Fruit fly (Drosophila melanogaster) whole organism, wandering third instar larva: ENCODE results near the gene haf.
A peak's percentile ranks its signal among the peaks of the same experiment; 100 is the strongest.

Experiments used
- Abd-B ChIP-seq: fragments of >200 bp; optimal IDR thresholded peaks from 2 replicates; lab custom pipeline; 2017; ENCODE audit warnings: missing biosample characterization, missing genetic modification characterization
- CG32264 ChIP-seq: fragments of 200-800 bp; sonication (Bioruptor generic); optimal IDR thresholded peaks from 2 replicates; lab custom pipeline; 2016; ENCODE audit warnings: missing biosample characterization, missing genetic modification characterization
- CG9705 ChIP-seq: fragments of 200-800 bp; sonication (Bioruptor generic); optimal IDR thresholded peaks from 2 replicates; lab custom pipeline; 2018; ENCODE audit warnings: missing biosample characterization, mild to moderate bottlenecking, missing genetic modification characterization
- CrebA ChIP-seq: fragments of 200-800 bp; sonication (Bioruptor generic); optimal IDR thresholded peaks from 2 replicates; lab custom pipeline; 2016; ENCODE audit warnings: missing biosample characterization, mild to moderate bottlenecking, missing genetic modification characterization, borderline replicate concordance
- Dfd ChIP-seq: fragments of >200 bp; optimal IDR thresholded peaks from 2 replicates; lab custom pipeline; 2017; ENCODE audit warnings: missing biosample characterization, missing genetic modification characterization
- GATAd ChIP-seq: sonication (Bioruptor generic); optimal IDR thresholded peaks from 2 replicates; lab custom pipeline; 2016; ENCODE audit warnings: missing biosample characterization, missing genetic modification characterization
- HLH106 ChIP-seq: fragments of 200-800 bp; optimal IDR thresholded peaks from 3 replicates; lab custom pipeline; 2019; ENCODE audit warnings: missing biosample characterization, mild to moderate bottlenecking, missing genetic modification characterization, moderate library complexity
- Hnf4 ChIP-seq: fragments of 200-800 bp; sonication (Bioruptor generic); optimal IDR thresholded peaks from 2 replicates; lab custom pipeline; 2016; ENCODE audit warnings: missing biosample characterization, mild to moderate bottlenecking, missing genetic modification characterization
- Hr78 ChIP-seq: fragments of >200 bp; optimal IDR thresholded peaks from 2 replicates; lab custom pipeline; 2017; ENCODE audit warnings: missing biosample characterization, missing genetic modification characterization
- Hr83 ChIP-seq: fragments of 200-300 bp; sonication (Bioruptor generic); optimal IDR thresholded peaks from 2 replicates; lab custom pipeline; 2016; ENCODE audit warnings: missing biosample characterization, mild to moderate bottlenecking, missing genetic modification characterization, moderate library complexity; ENCODE audit not compliant: poor library complexity, severe bottlenecking
- Jra ChIP-seq: sonication (Bioruptor generic); optimal IDR thresholded peaks from 2 replicates; lab custom pipeline; 2016; ENCODE audit warnings: missing biosample characterization, missing genetic modification characterization
- Myc ChIP-seq: fragments of >200 bp; optimal IDR thresholded peaks from 2 replicates; lab custom pipeline; 2017
- N ChIP-seq: fragments of >200 bp; optimal IDR thresholded peaks from 2 replicates; lab custom pipeline; 2018; ENCODE audit warnings: missing biosample characterization, missing external identifiers, missing genetic modification characterization
- OdsH ChIP-seq: fragments of 200-800 bp; sonication (Bioruptor generic); optimal IDR thresholded peaks from 2 replicates; lab custom pipeline; 2016; ENCODE audit warnings: missing biosample characterization, mild to moderate bottlenecking, missing genetic modification characterization
- Rel ChIP-seq, 2 experiments: fragments of 200-800 bp; sonication (Bioruptor generic) in 1 of 2; optimal IDR thresholded peaks; 2 replicates in 1 of 2; 3 replicates in 1 of 2; lab custom pipeline; 2016 to 2019; ENCODE audit warnings: mild to moderate bottlenecking in 2 of 2, missing biosample characterization in 2 of 2, missing genetic modification characterization in 2 of 2, moderate library complexity in 1 of 2
- Sp1 ChIP-seq: fragments of 200-800 bp; sonication (Bioruptor generic); optimal IDR thresholded peaks from 3 replicates; lab custom pipeline; 2019; ENCODE audit warnings: missing biosample characterization, mild to moderate bottlenecking, missing genetic modification characterization, moderate library complexity
- Vsx2 ChIP-seq: fragments of 200-300, 225-300 bp; sonication (Bioruptor generic); optimal IDR thresholded peaks from 2 replicates; lab custom pipeline; 2018; ENCODE audit warnings: missing biosample characterization, missing genetic modification characterization; ENCODE audit not compliant: partially characterized antibody
- br ChIP-seq: fragments of 200-800 bp; sonication (Bioruptor generic); optimal IDR thresholded peaks from 2 replicates; lab custom pipeline; 2016; ENCODE audit warnings: missing biosample characterization, missing genetic modification characterization
- brk ChIP-seq: fragments of 200-800 bp; sonication (Bioruptor generic); optimal IDR thresholded peaks from 2 replicates; lab custom pipeline; 2016; ENCODE audit warnings: missing biosample characterization, mild to moderate bottlenecking, missing genetic modification characterization
- dl ChIP-seq, 2 experiments: fragments of 175-275, 200-275 bp in 1 of 2; fragments of 200-275 bp in 1 of 2; sonication (Bioruptor generic); optimal IDR thresholded peaks; lab custom pipeline; 2018; ENCODE audit warnings: mild to moderate bottlenecking in 2 of 2, missing biosample characterization in 2 of 2, missing genetic modification characterization in 2 of 2, moderate library complexity in 2 of 2; ENCODE audit not compliant: partially characterized antibody in 2 of 2, insufficient read depth in 1 of 2
- dmrt93B ChIP-seq: fragments of 200-800 bp; sonication (Bioruptor generic); optimal IDR thresholded peaks from 2 replicates; lab custom pipeline; 2018; ENCODE audit warnings: missing biosample characterization, mild to moderate bottlenecking, missing genetic modification characterization
- ey ChIP-seq: fragments of 200-800 bp; sonication (Bioruptor generic); optimal IDR thresholded peaks from 2 replicates; lab custom pipeline; 2016; ENCODE audit warnings: missing biosample characterization, missing genetic modification characterization
- foxo ChIP-seq, 2 experiments: fragments of 200-800 bp; sonication (Bioruptor generic); optimal IDR thresholded peaks; 2 replicates in 1 of 2; 3 replicates in 1 of 2; lab custom pipeline; 2016 to 2017; ENCODE audit warnings: missing biosample characterization in 2 of 2, missing genetic modification characterization in 2 of 2
- fru ChIP-seq: fragments of 200-800 bp; sonication (Bioruptor generic); optimal IDR thresholded peaks from 3 replicates; lab custom pipeline; 2016; ENCODE audit warnings: missing biosample characterization, mild to moderate bottlenecking, missing genetic modification characterization
- h ChIP-seq: fragments of 200-800 bp; sonication (Bioruptor generic); optimal IDR thresholded peaks from 3 replicates; lab custom pipeline; 2016; ENCODE audit warnings: missing biosample characterization, mild to moderate bottlenecking, missing genetic modification characterization
- lola ChIP-seq: fragments of >200 bp; optimal IDR thresholded peaks from 2 replicates; lab custom pipeline; 2017; ENCODE audit warnings: missing biosample characterization, missing genetic modification characterization
- pan ChIP-seq: fragments of >200 bp; optimal IDR thresholded peaks from 2 replicates; lab custom pipeline; 2017
- psq ChIP-seq: fragments of 200-800 bp; sonication (Bioruptor generic); optimal IDR thresholded peaks from 3 replicates; lab custom pipeline; 2017; ENCODE audit warnings: missing biosample characterization, mild to moderate bottlenecking, missing genetic modification characterization, moderate library complexity
- rgr ChIP-seq: fragments of 200-800 bp; sonication (Bioruptor generic); optimal IDR thresholded peaks from 3 replicates; lab custom pipeline; 2016; ENCODE audit warnings: missing biosample characterization, mild to moderate bottlenecking, missing genetic modification characterization
- sv ChIP-seq: fragments of 200-800 bp; sonication (Bioruptor generic); optimal IDR thresholded peaks from 3 replicates; lab custom pipeline; 2016; ENCODE audit warnings: missing biosample characterization, missing genetic modification characterization
- tai ChIP-seq: sonication (Bioruptor generic); optimal IDR thresholded peaks from 2 replicates; lab custom pipeline; 2016; ENCODE audit warnings: missing biosample characterization, missing genetic modification characterization
- usp ChIP-seq: fragments of >200 bp; optimal IDR thresholded peaks from 2 replicates; lab custom pipeline; 2017; ENCODE audit warnings: missing biosample characterization, missing genetic modification characterization
- woc ChIP-seq: sonication (Bioruptor generic); optimal IDR thresholded peaks from 2 replicates; lab custom pipeline; 2016; ENCODE audit warnings: missing biosample characterization, mild to moderate bottlenecking, missing genetic modification characterization

haf gene

DNA sequence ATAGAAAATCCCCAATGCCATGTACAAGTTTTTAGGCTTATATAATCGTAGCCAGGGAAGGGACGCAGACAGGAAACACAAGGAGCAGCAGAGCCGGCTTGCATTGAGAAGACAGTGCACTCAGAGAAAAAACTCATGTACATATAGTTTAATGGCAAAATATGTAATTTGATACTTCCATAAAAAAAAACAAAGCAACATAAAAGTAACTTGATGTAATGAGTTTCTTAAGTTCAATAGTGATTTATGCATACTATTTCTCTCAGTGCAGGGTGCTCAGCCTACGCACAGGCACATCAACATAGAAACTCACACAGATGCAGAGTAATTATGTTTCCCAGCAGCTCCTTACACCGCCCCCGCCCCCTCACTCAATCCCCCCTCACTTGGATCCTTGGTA, 65.9 kb downstream of the haf start:
- TF ChIP-seq sv (GFP tag; lab: Kevin White, UChicago): peak; percentile 12
- no peak for TF ChIP-seq fru (GFP tag; lab: Kevin White, UChicago)

DNA sequence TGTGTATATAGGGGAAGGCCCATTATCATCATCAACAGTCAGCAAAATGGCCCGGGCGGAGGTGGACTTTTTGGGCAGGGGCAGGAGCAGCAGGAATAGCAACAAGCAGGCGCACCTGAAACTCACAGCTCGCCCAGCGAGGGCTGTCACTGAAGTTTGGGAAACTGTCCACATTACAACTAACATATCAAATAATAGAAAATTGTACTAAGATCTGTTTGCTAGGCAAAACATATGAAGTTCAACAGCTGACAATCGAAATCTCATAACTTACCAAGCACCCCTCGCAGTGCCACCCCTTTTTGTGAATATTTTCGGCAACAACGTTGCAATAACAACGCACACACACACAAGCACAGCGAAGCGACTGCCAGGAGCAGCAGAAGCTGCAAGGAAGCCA, 69.8 kb downstream of the haf start:
- no peak for TF ChIP-seq dl (GFP tag; optimal IDR thresholded peaks at IDR 0.05; lab: Kevin White, UChicago; ENCODE audit: insufficient read depth in 1 of 2, partially characterized antibody in 2 of 2)
- TF ChIP-seq usp (GFP tag; lab: Kevin White, UChicago): no peak
- TF ChIP-seq CG32264 (GFP tag; lab: Kevin White, UChicago): no peak
- TF ChIP-seq Hr83 (GFP tag; lab: Kevin White, UChicago): no peak
- peak; percentile 32 for TF ChIP-seq ey (GFP tag; lab: Kevin White, UChicago)
- TF ChIP-seq br (GFP tag; lab: Kevin White, UChicago): peak; percentile 26
- peak; percentile 23 for TF ChIP-seq OdsH (GFP tag; lab: Kevin White, UChicago)
- TF ChIP-seq lola: no peak
- TF ChIP-seq pan (lab: Kevin White, UChicago): no peak
- TF ChIP-seq woc (GFP tag; lab: Kevin White, UChicago): no peak
- TF ChIP-seq Hnf4 (GFP tag; lab: Kevin White, UChicago): no peak
- no peak for TF ChIP-seq psq (GFP tag; lab: Kevin White, UChicago)
- TF ChIP-seq Dfd (GFP tag; lab: Kevin White, UChicago): no peak
- TF ChIP-seq brk (GFP tag; lab: Kevin White, UChicago): no peak
- TF ChIP-seq GATAd (GFP tag; lab: Kevin White, UChicago): no peak
- TF ChIP-seq Hr78 (GFP tag; lab: Kevin White, UChicago): no peak
- TF ChIP-seq Jra (GFP tag; lab: Kevin White, UChicago): no peak
- no peak for TF ChIP-seq CrebA (GFP tag; lab: Kevin White, UChicago)
- peak in 1 of 2 experiments; percentile 53 for TF ChIP-seq foxo (GFP tag; optimal IDR thresholded peaks at IDR 0.05; lab: Kevin White, UChicago)
- no peak for TF ChIP-seq Myc
- TF ChIP-seq N: no peak
- TF ChIP-seq dmrt93B (GFP tag; lab: Kevin White, UChicago): peak; percentile 24
- TF ChIP-seq Abd-B: no peak
- TF ChIP-seq Sp1 (GFP tag; lab: Kevin White, UChicago): peak; percentile 39
- peak; percentile 37 for TF ChIP-seq sv (GFP tag; lab: Kevin White, UChicago)
- TF ChIP-seq HLH106 (tag; lab: Kevin White, UChicago): peak; percentile 54
- peak; percentile 38 for TF ChIP-seq h (GFP tag; lab: Kevin White, UChicago)
- TF ChIP-seq CG9705 (GFP tag; lab: Kevin White, UChicago): no peak
- peak; percentile 47 for TF ChIP-seq rgr
- TF ChIP-seq Rel (GFP tag; optimal IDR thresholded peaks at IDR 0.05; lab: Kevin White, UChicago): no peak
- no peak for TF ChIP-seq Rel (tag; optimal IDR thresholded peaks at IDR 0.05; lab: Kevin White, UChicago)
- TF ChIP-seq fru (GFP tag; lab: Kevin White, UChicago): peak; percentile 53
- no peak for TF ChIP-seq tai (GFP tag; lab: Kevin White, UChicago)
- no peak for TF ChIP-seq Vsx2

dm6 chr2L:1627824-1628501, 73.0 kb downstream of the haf start:
- peak; percentile 69 for TF ChIP-seq sv (GFP tag; lab: Kevin White, UChicago)
- TF ChIP-seq usp (GFP tag; lab: Kevin White, UChicago): no peak

dm6 chr2L:1628502-1628864, 73.6 kb downstream of the haf start:
- peak; percentile 68 for TF ChIP-seq Dfd (GFP tag; lab: Kevin White, UChicago)
- no peak for TF ChIP-seq CG9705 (GFP tag; lab: Kevin White, UChicago)
